Fruit fly (Drosophila melanogaster): ENCODE results near the gene CG13362.

Gene CG13362

dm6 chrX:755642-756332 lies 4.7 kb upstream of the CG13362 start (continued):
- TF ChIP-seq CG10366 (GFP tag; IDR thresholded peaks at IDR 0.05), result peak; percentile 86
- no peak for TF ChIP-seq gfzf (GFP tag; optimal IDR thresholded peaks at IDR 0.05)
- peak; percentile 88 for TF ChIP-seq CG11247 (GFP tag; IDR thresholded peaks at IDR 0.05)
- peak; percentile 36 for TF ChIP-seq nerfin-1 (tag; optimal IDR thresholded peaks at IDR 0.05)
- TF ChIP-seq CG15269 (tag; optimal IDR thresholded peaks at IDR 0.05), result peak; percentile 80
- TF ChIP-seq Fer1 (GFP tag; optimal IDR thresholded peaks at IDR 0.05), result peak; percentile 88
- TF ChIP-seq Tbp (GFP tag; optimal IDR thresholded peaks at IDR 0.05), result no peak
- TF ChIP-seq CG4820 (GFP tag; optimal IDR thresholded peaks at IDR 0.05), result peak; percentile 64
- peak; percentile 65 for TF ChIP-seq CG10321 (GFP tag; IDR thresholded peaks at IDR 0.05)
- TF ChIP-seq Ssrp (tag; optimal IDR thresholded peaks at IDR 0.05), result peak; percentile 59
- TF ChIP-seq CG8388 (GFP tag; optimal IDR thresholded peaks at IDR 0.05), result peak; percentile 60
- peak; percentile 83 for TF ChIP-seq klu (GFP tag; IDR thresholded peaks at IDR 0.05)
- TF ChIP-seq NK7.1 (GFP tag; optimal IDR thresholded peaks at IDR 0.05), result peak; percentile 80
- peak; percentile 52 for TF ChIP-seq CG9437 (GFP tag; optimal IDR thresholded peaks at IDR 0.05)
- peak; percentile 67; the same call in 2 of the 3 replicates for TF ChIP-seq H15 (GFP tag; IDR thresholded peaks at IDR 0.05)
- TF ChIP-seq sc (optimal IDR thresholded peaks at IDR 0.05), result no peak
- peak; percentile 20 for TF ChIP-seq sc (GFP tag; optimal IDR thresholded peaks at IDR 0.05)
- TF ChIP-seq CG7928 (GFP tag; optimal IDR thresholded peaks at IDR 0.05), result peak; percentile 60
- TF ChIP-seq GATAe (GFP tag; conservative IDR thresholded peaks at IDR 0.05), result no peak; the same call in 1 of the 2 replicates
- peak; percentile 70 for TF ChIP-seq CG11696 (GFP tag; IDR thresholded peaks at IDR 0.05)
- peak; percentile 71 for TF ChIP-seq CG12942 (GFP tag; optimal IDR thresholded peaks at IDR 0.05)
- peak; percentile 93 for TF ChIP-seq HmgZ (tag; optimal IDR thresholded peaks at IDR 0.05)

dm6 chrX:753553-753952 lies 2.5 kb upstream of the CG13362 start, which contains the start of gene CG13361:
TSS of gene CG13361 (minus strand) at chrX:753653.
- TF ChIP-seq Scr (GFP tag; IDR thresholded peaks at IDR 0.05; ENCODE audit: partially characterized antibody) (no peak), CG4820 (GFP tag; optimal IDR thresholded peaks at IDR 0.05) (no peak), crol (GFP tag; IDR thresholded peaks at IDR 0.05) (no peak), nom (GFP tag; optimal IDR thresholded peaks at IDR 0.05) (no peak), CG5953 (GFP tag; IDR thresholded peaks at IDR 0.05) (no peak), ham (GFP tag; IDR thresholded peaks at IDR 0.05) (no peak), CG15514 (GFP tag; optimal IDR thresholded peaks at IDR 0.05) (no peak), NfI (GFP tag; optimal IDR thresholded peaks at IDR 0.05) (no peak), lola (GFP tag; optimal IDR thresholded peaks at IDR 0.05) (no peak), CG31388 (GFP tag; optimal IDR thresholded peaks at IDR 0.05) (no peak), vvl (GFP tag; IDR thresholded peaks at IDR 0.05) (no peak), CG10979 (tag; optimal IDR thresholded peaks at IDR 0.05) (no peak), TFAM (GFP tag; optimal IDR thresholded peaks at IDR 0.05) (no peak), chn (GFP tag; optimal IDR thresholded peaks at IDR 0.05) (no peak), CG7556 (GFP tag; optimal IDR thresholded peaks at IDR 0.05) (no peak), slp2 (GFP tag; optimal IDR thresholded peaks at IDR 0.05) (no peak), HHEX (GFP tag; optimal IDR thresholded peaks at IDR 0.05) (no peak), CG14441 (GFP tag; IDR thresholded peaks at IDR 0.05) (no peak), CG12942 (GFP tag; optimal IDR thresholded peaks at IDR 0.05) (no peak), btn (GFP tag; optimal IDR thresholded peaks at IDR 0.05) (no peak)
